Worm (Caenorhabditis elegans) whole organism, mixed stage, embryonic: Measurements from ENCODE around the gene T19E7.6.

Experiments used
- cnd-1 ChIP-seq: fragments of 200-800 bp; sonication (Bioruptor generic); optimal IDR thresholded peaks from 2 replicates; lab custom pipeline; 2018; ENCODE audit warnings: mild to moderate bottlenecking, missing genetic modification characterization, missing compliant biosample characterization
- lin-13 ChIP-seq: fragments of 150-350 bp; optimal IDR thresholded peaks from 2 replicates; lab custom pipeline; 2014; ENCODE audit warnings: missing biosample characterization, missing genetic modification characterization
- mep-1 ChIP-seq: fragments of 150-350 bp; optimal IDR thresholded peaks from 2 replicates; lab custom pipeline; 2017; ENCODE audit warnings: missing biosample characterization, missing genetic modification reagents, missing genetic modification characterization, inconsistent platforms
- snpc-4 ChIP-seq: fragments of 150-350 bp; optimal IDR thresholded peaks from 2 replicates; lab custom pipeline; 2014; ENCODE audit warnings: missing biosample characterization, missing genetic modification characterization
- unc-62 ChIP-seq: fragments of 150-350 bp; optimal IDR thresholded peaks from 2 replicates; lab custom pipeline; 2014; ENCODE audit warnings: missing biosample characterization, missing genetic modification reagents, missing genetic modification characterization

ce11 chrIV:5662073-5662472, 7.2 kb downstream of the T19E7.6 start:
- no peak for TF ChIP-seq lin-13 (tag; lab: Kevin White, UChicago)
- no peak for TF ChIP-seq unc-62 (GFP tag; lab: Kevin White, UChicago)
- no peak for TF ChIP-seq snpc-4 (tag; lab: Kevin White, UChicago)
- no peak for TF ChIP-seq cnd-1 (tag; lab: Kevin White, UChicago)
- no peak for TF ChIP-seq mep-1 (tag; lab: Kevin White, UChicago)
